Worm (Caenorhabditis elegans): ENCODE data around the gene fbxa-190.

Gene fbxa-190

ce11 chrX:1416776-1417354, 45.1 kb downstream of the fbxa-190 start, which contains the start of the genes F19G12.4 and F19G12.8:
TSS of gene F19G12.4 (plus strand) at chrX:1417304.
TSS of gene F19G12.8 (plus strand) at chrX:1417320.
- TF ChIP-seq fkh-3 (tag; optimal IDR thresholded peaks at IDR 0.05) (no peak), nhr-80 (tag; optimal IDR thresholded peaks at IDR 0.05) (peak; percentile 37), lsy-27 (tag; optimal IDR thresholded peaks at IDR 0.05; ENCODE audit: borderline replicate concordance, insufficient read depth) (no peak), dox-1 (GFP tag; IDR thresholded peaks at IDR 0.05) (0 out of 2 replicates have a peak, but pooled peaks have one; percentile 28), nhr-27 (tag; optimal IDR thresholded peaks at IDR 0.05) (no peak), mcd-1 (GFP tag; IDR thresholded peaks at IDR 0.05) (0 out of 2 replicates have a peak, but pooled peaks have one; percentile 29)

ce11 chrX:1419163-1419696, 47.4 kb downstream of the fbxa-190 start, which contains the start of gene F19G12.9:
TSS of gene F19G12.9 (plus strand) at chrX:1419213.
- TF ChIP-seq nfyb-1 (GFP tag; IDR thresholded peaks at IDR 0.05) (no peak), die-1 (tag; optimal IDR thresholded peaks at IDR 0.05) (no peak), C06A6.2 (GFP tag; conservative IDR thresholded peaks at IDR 0.05) (no peak), hmg-1.2 (GFP tag; IDR thresholded peaks at IDR 0.05) (peak; percentile 58), mcd-1 (GFP tag; IDR thresholded peaks at IDR 0.05) (peak; percentile 84), let-526 (GFP tag; IDR thresholded peaks at IDR 0.05) (no peak), nhr-80 (tag; optimal IDR thresholded peaks at IDR 0.05) (peak; percentile 9)

ce11 chrX:1420524-1420923, 48.7 kb downstream of the fbxa-190 start:
- TF ChIP-seq nhr-80 (tag; optimal IDR thresholded peaks at IDR 0.05) (peak; percentile 9), mcd-1 (GFP tag; IDR thresholded peaks at IDR 0.05) (peak; percentile 46), lin-40 (tag; optimal IDR thresholded peaks at IDR 0.05) (no peak), zfh-2 (GFP tag; conservative IDR thresholded peaks at IDR 0.05) (no peak)

- TF ChIP-seq mcd-1 (GFP tag; IDR thresholded peaks at IDR 0.05) = 0 out of 2 replicates have a peak, but pooled peaks have one; percentile 13
- TF ChIP-seq dox-1 (GFP tag; IDR thresholded peaks at IDR 0.05) = peak; percentile 60; the same call in 1 of the 2 replicates
- peak; percentile 51 for TF ChIP-seq nhr-80 (tag; optimal IDR thresholded peaks at IDR 0.05)
Measured at ce11 chrX:1422221-1422620, 50.4 kb downstream of the fbxa-190 start.
